Worm (Caenorhabditis elegans) whole organism, L3 larva: Measurements from ENCODE around the gene F58F9.6.

Experiments
- R02D3.7 ChIP-seq: fragments of 150-350 bp; optimal IDR thresholded peaks from 2 replicates; lab custom pipeline; 2014; ENCODE audit warnings: missing biosample characterization, missing genetic modification characterization
- ama-1 ChIP-seq: fragments of 150-350 bp; optimal IDR thresholded peaks from 2 replicates; lab custom pipeline; 2018
- ceh-16 ChIP-seq: sonication (generic microtip); optimal IDR thresholded peaks from 2 replicates; lab custom pipeline; 2017; ENCODE audit warnings: missing biosample characterization, missing genetic modification characterization
- ceh-28 ChIP-seq: fragments of 150-350 bp; optimal IDR thresholded peaks from 2 replicates; lab custom pipeline; 2014; ENCODE audit warnings: missing biosample characterization, missing genetic modification reagents, missing genetic modification characterization
- ceh-9 ChIP-seq: sonication (generic microtip); optimal IDR thresholded peaks from 2 replicates; lab custom pipeline; 2018; ENCODE audit warnings: missing biosample characterization, missing genetic modification characterization
- daf-12 ChIP-seq: fragments of 150-350 bp; optimal IDR thresholded peaks from 2 replicates; lab custom pipeline; 2014; ENCODE audit warnings: missing biosample characterization, missing genetic modification reagents, missing genetic modification characterization
- egl-27 ChIP-seq: sonication (generic microtip); optimal IDR thresholded peaks from 4 replicates; lab custom pipeline; 2017; ENCODE audit warnings: missing biosample characterization, missing genetic modification reagents, missing genetic modification characterization
- egl-5 ChIP-seq: fragments of 150-350 bp; optimal IDR thresholded peaks from 2 replicates; lab custom pipeline; 2017; ENCODE audit warnings: missing biosample characterization, missing genetic modification reagents, missing genetic modification characterization, inconsistent platforms
- elt-1 ChIP-seq: fragments of 150-350 bp; optimal IDR thresholded peaks from 2 replicates; lab custom pipeline; 2014; ENCODE audit warnings: missing biosample characterization, missing genetic modification characterization
- elt-3 ChIP-seq, 3 experiments: fragments of 150-350 bp in 1 of 3; sonication (generic microtip) in 2 of 3; optimal IDR thresholded peaks; 2 replicates in 2 of 3; 4 replicates in 1 of 3; lab custom pipeline; 2014 to 2017; ENCODE audit warnings: missing biosample characterization in 3 of 3, missing genetic modification characterization in 3 of 3
- eor-1 ChIP-seq, 2 experiments: fragments of 150-350 bp; optimal IDR thresholded peaks; 2 replicates each; lab custom pipeline; 2014 to 2018; ENCODE audit warnings: missing biosample characterization in 2 of 2, missing genetic modification characterization in 2 of 2
- hmg-11 ChIP-seq: sonication (generic microtip); optimal IDR thresholded peaks from 2 replicates; lab custom pipeline; 2016; ENCODE audit warnings: missing genetic modification characterization, missing compliant biosample characterization
- jun-1 ChIP-seq: fragments of 150-350 bp; optimal IDR thresholded peaks from 2 replicates; lab custom pipeline; 2014; ENCODE audit warnings: missing biosample characterization, missing genetic modification reagents, missing genetic modification characterization
- lin-15B ChIP-seq: fragments of 150-350 bp; optimal IDR thresholded peaks from 2 replicates; lab custom pipeline; 2014; ENCODE audit warnings: missing biosample characterization, missing genetic modification characterization
- lin-39 ChIP-seq: fragments of 150-350 bp; optimal IDR thresholded peaks from 2 replicates; lab custom pipeline; 2018; ENCODE audit warnings: missing biosample characterization, missing genetic modification reagents, missing genetic modification characterization
- lsy-12 ChIP-seq: sonication (generic microtip); optimal IDR thresholded peaks from 2 replicates; lab custom pipeline; 2016; ENCODE audit warnings: mild to moderate bottlenecking, missing genetic modification characterization, missing compliant biosample characterization
- mdl-1 ChIP-seq: fragments of 150-350 bp; optimal IDR thresholded peaks from 2 replicates; lab custom pipeline; 2014; ENCODE audit warnings: missing biosample characterization, missing genetic modification characterization
- mml-1 ChIP-seq: fragments of 150-350 bp; sonication (generic microtip); optimal IDR thresholded peaks from 3 replicates; lab custom pipeline; 2014; ENCODE audit warnings: missing biosample characterization, missing genetic modification characterization
- nhr-11 ChIP-seq: fragments of 150-350 bp; optimal IDR thresholded peaks from 2 replicates; lab custom pipeline; 2014; ENCODE audit warnings: missing biosample characterization, missing genetic modification characterization
- nhr-23 ChIP-seq: fragments of 150-350 bp; optimal IDR thresholded peaks from 2 replicates; lab custom pipeline; 2014; ENCODE audit warnings: missing biosample characterization, missing genetic modification reagents, missing genetic modification characterization
- nhr-237 ChIP-seq: fragments of 150-350 bp; optimal IDR thresholded peaks from 2 replicates; lab custom pipeline; 2014; ENCODE audit warnings: missing biosample characterization, missing genetic modification characterization
- nhr-25 ChIP-seq: sonication (generic microtip); optimal IDR thresholded peaks from 2 replicates; lab custom pipeline; 2017; ENCODE audit warnings: missing biosample characterization, missing genetic modification characterization
- nhr-67 ChIP-seq: fragments of 150-350 bp; optimal IDR thresholded peaks from 2 replicates; lab custom pipeline; 2014; ENCODE audit warnings: missing biosample characterization, missing genetic modification characterization
- nhr-76 ChIP-seq: fragments of 150-350 bp; sonication (generic microtip); optimal IDR thresholded peaks from 5 replicates; lab custom pipeline; 2014; ENCODE audit warnings: missing biosample characterization, missing genetic modification characterization
- nhr-77 ChIP-seq: fragments of 150-350 bp; optimal IDR thresholded peaks from 2 replicates; lab custom pipeline; 2014; ENCODE audit warnings: missing biosample characterization, missing genetic modification characterization
- pha-4 ChIP-seq: fragments of 150-350 bp; optimal IDR thresholded peaks from 2 replicates; lab custom pipeline; 2014; ENCODE audit warnings: missing biosample characterization, missing genetic modification reagents, missing genetic modification characterization
- pqm-1 ChIP-seq: fragments of 150-350 bp; optimal IDR thresholded peaks from 2 replicates; lab custom pipeline; 2017; ENCODE audit warnings: missing biosample characterization, missing genetic modification characterization, inconsistent platforms
- sea-2 ChIP-seq: fragments of 150-350 bp; sonication (generic microtip); optimal IDR thresholded peaks from 4 replicates; lab custom pipeline; 2014; ENCODE audit warnings: missing biosample characterization, missing genetic modification reagents, missing genetic modification characterization
- snpc-4 ChIP-seq: fragments of 150-350 bp; optimal IDR thresholded peaks from 2 replicates; lab custom pipeline; 2014; ENCODE audit warnings: missing biosample characterization, missing genetic modification characterization
- tbx-2 ChIP-seq: sonication (generic microtip); optimal IDR thresholded peaks from 2 replicates; lab custom pipeline; 2016; ENCODE audit warnings: mild to moderate bottlenecking, missing genetic modification characterization, missing compliant biosample characterization
- unc-39 ChIP-seq: sonication (generic microtip); optimal IDR thresholded peaks from 4 replicates; lab custom pipeline; 2017; ENCODE audit warnings: missing biosample characterization, missing genetic modification characterization
- unc-62 ChIP-seq: fragments of 150-350 bp; sonication (generic microtip); optimal IDR thresholded peaks from 4 replicates; lab custom pipeline; 2014; ENCODE audit warnings: missing biosample characterization, missing genetic modification reagents, missing genetic modification characterization
- zag-1 ChIP-seq: fragments of 150-350 bp; optimal IDR thresholded peaks from 2 replicates; lab custom pipeline; 2014; ENCODE audit warnings: missing biosample characterization, missing genetic modification characterization
- ztf-11 ChIP-seq: fragments of 150-350 bp; optimal IDR thresholded peaks from 2 replicates; lab custom pipeline; 2014; ENCODE audit warnings: missing biosample characterization, missing genetic modification characterization
- ztf-4 ChIP-seq: fragments of 150-350 bp; optimal IDR thresholded peaks from 2 replicates; lab custom pipeline; 2014; ENCODE audit warnings: missing biosample characterization, missing genetic modification characterization

Gene F58F9.6

DNA sequence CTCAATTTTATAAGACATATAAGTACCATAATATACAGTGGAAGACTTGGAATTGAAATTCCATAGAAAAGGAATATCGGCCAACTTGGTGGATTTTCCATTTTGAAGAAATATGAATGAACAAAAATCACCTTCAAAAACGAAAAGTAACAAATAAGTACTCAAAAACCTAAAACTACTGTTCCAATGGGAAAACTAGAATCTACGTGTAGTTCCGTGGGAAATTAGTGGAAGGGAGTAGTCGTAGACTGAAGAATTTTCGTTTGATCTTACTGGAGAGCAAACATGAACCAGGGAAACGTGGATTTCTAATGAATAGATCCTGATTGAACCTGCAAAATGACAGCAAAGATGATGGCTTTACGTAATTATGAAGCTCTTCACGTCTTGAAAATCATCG lies 34.5 kb upstream of the F58F9.6 start, which contains the start of gene srv-31:
TSS of gene srv-31 (minus strand) at position 101 of the 400 bp plus-strand sequence.
- TF ChIP-seq egl-27 (tag; lab: Kevin White, UChicago): no peak
- no peak for TF ChIP-seq daf-12 (tag; lab: Kevin White, UChicago)
- TF ChIP-seq mml-1 (tag; lab: Kevin White, UChicago): no peak
- no peak for TF ChIP-seq snpc-4
- TF ChIP-seq zag-1 (tag; lab: Kevin White, UChicago): no peak
- no peak for TF ChIP-seq mdl-1 (tag; lab: Kevin White, UChicago)
- no peak for TF ChIP-seq ztf-11 (tag; lab: Kevin White, UChicago)
- TF ChIP-seq ceh-9 (tag; lab: Kevin White, UChicago): no peak
- no peak for TF ChIP-seq nhr-11 (tag; lab: Kevin White, UChicago)
- TF ChIP-seq nhr-23: no peak
- TF ChIP-seq ceh-16 (tag; lab: Kevin White, UChicago): no peak
- no peak for TF ChIP-seq unc-39 (tag; lab: Kevin White, UChicago)
- TF ChIP-seq lin-39 (tag; lab: Kevin White, UChicago): no peak
- TF ChIP-seq jun-1 (tag; lab: Kevin White, UChicago): no peak
- no peak for TF ChIP-seq tbx-2 (tag; lab: Kevin White, UChicago)
- no peak for TF ChIP-seq unc-62
- TF ChIP-seq nhr-77 (tag; lab: Kevin White, UChicago): no peak

DNA sequence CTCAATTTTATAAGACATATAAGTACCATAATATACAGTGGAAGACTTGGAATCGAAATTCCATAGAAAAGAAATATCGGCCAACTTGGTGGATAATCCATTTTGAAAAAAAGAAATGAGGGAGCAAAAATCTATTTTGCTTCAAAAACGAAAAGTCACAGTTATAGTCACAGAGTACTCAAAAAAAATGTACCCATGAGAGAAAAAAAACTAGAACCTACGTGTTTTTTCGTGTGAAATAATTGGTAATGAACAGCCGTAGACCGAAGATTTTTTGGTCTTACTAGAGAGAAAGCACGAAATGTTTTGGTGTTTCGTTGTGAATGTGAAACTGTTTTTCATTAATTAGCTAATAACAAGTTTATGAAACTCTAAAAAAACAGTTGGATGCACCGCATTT lies 31.9 kb upstream of the F58F9.6 start, which contains the start of gene srv-30:
TSS of gene srv-30 (minus strand) at position 101 of the 400 bp plus-strand sequence.
- TF ChIP-seq unc-62 (no peak), nhr-237 (tag; lab: Kevin White, UChicago) (no peak), hmg-11 (tag; lab: Kevin White, UChicago) (no peak), ceh-9 (tag; lab: Kevin White, UChicago) (no peak), ama-1 (lab: Kevin White, UChicago) (no peak), snpc-4 (no peak), egl-5 (tag; lab: Kevin White, UChicago) (no peak), lin-39 (tag; lab: Kevin White, UChicago) (no peak), elt-3 (tag; optimal IDR thresholded peaks at IDR 0.05; lab: Kevin White, UChicago) (no peak), pha-4 (tag; lab: Kevin White, UChicago) (no peak), egl-27 (tag; lab: Kevin White, UChicago) (no peak), R02D3.7 (no peak), unc-39 (tag; lab: Kevin White, UChicago) (no peak), eor-1 (tag; optimal IDR thresholded peaks at IDR 0.05; lab: Kevin White, UChicago) (no peak)

DNA sequence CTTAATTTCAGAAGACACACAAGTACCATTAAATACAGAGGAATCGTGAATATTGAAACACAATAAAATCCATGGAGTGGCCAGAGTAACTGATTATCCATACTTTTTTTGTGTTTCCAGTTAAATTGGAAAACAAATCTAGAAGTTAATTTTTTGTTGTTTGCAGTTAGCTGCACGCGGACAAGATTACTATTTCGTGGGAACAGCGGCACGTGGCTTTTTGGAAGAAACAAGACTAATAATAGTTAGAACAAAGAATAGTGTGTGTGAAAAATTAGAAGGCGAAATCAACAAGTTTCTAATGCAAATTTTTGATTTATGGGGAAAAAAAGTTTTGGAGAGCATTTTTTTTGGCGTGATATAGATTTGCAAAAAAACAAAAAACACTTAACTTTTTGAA lies 29.1 kb upstream of the F58F9.6 start, which contains the start of gene srv-29:
TSS of gene srv-29 (minus strand) at position 101 of the 400 bp plus-strand sequence.
- TF ChIP-seq snpc-4 (no peak), nhr-76 (no peak), unc-39 (tag; lab: Kevin White, UChicago) (no peak), nhr-237 (tag; lab: Kevin White, UChicago) (no peak), mml-1 (tag; lab: Kevin White, UChicago) (no peak), R02D3.7 (no peak), tbx-2 (tag; lab: Kevin White, UChicago) (no peak), lsy-12 (tag; lab: Kevin White, UChicago) (no peak), nhr-25 (tag; lab: Kevin White, UChicago) (no peak), jun-1 (tag; lab: Kevin White, UChicago) (no peak), lin-15B (tag; lab: Kevin White, UChicago) (no peak), nhr-67 (tag; lab: Kevin White, UChicago) (no peak), sea-2 (GFP tag; lab: Kevin White, UChicago) (no peak), unc-62 (no peak), ceh-9 (tag; lab: Kevin White, UChicago) (no peak)

DNA sequence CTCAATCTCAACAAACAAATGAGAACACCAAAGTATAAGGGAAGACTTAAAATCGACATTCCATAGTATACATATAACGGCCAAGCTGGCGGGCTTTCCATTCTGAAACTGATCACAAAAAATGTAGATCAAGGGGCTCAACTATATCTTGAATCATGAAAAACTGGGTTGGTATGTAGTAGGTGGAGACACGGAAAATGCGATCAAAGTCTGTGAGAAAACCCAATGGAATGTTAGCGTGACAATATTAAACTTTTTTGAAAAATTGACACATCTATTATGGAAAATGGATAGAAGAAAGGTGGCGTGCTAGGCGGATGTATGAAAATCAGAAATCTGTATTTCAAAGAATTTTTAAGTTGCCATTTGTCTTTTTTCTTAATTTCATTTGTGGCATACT lies 25.8 kb upstream of the F58F9.6 start, which contains the start of gene srv-28:
TSS of gene srv-28 (minus strand) at position 101 of the 400 bp plus-strand sequence.
- no peak for TF ChIP-seq ceh-9 (tag; lab: Kevin White, UChicago)
- TF ChIP-seq ztf-4 (tag; lab: Kevin White, UChicago): no peak
- no peak for TF ChIP-seq snpc-4
- TF ChIP-seq ceh-28: no peak
- no peak for TF ChIP-seq nhr-25 (tag; lab: Kevin White, UChicago)
- no peak for TF ChIP-seq lin-39 (tag; lab: Kevin White, UChicago)
- no peak for TF ChIP-seq pqm-1 (tag; lab: Kevin White, UChicago)
- no peak for TF ChIP-seq nhr-23
- TF ChIP-seq tbx-2 (tag; lab: Kevin White, UChicago): no peak
- no peak for TF ChIP-seq elt-1 (tag; lab: Kevin White, UChicago)
